Worm (Caenorhabditis elegans): ENCODE results near the gene Y48A6B.7.

Y48A6B.7 gene

DNA sequence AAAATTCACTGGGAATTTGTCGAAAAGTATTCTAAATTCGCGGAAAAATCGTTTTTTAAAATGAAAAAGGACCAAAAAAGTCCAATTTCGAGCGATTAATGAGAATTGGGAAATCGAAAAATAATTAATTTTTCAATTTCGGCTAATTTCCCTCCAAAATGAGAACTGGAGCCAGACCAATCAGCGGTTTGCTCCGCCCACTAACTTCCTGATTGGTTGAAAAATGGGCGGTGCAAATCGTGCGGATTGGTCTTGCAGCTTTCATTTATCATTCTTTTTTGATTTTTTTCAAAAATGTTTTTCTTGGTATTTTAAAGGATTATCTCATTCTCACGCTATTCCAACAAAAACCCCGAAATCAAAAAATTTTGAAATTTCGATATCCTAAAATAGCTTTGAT lies 27.7 kb upstream of the Y48A6B.7 start:
- TF ChIP-seq sptf-1 (tag; optimal IDR thresholded peaks at IDR 0.05) (no peak), blmp-1 (tag; optimal IDR thresholded peaks at IDR 0.05) (no peak), ceh-43 (GFP tag; optimal IDR thresholded peaks at IDR 0.05) (no peak), nhr-12 (tag; optimal IDR thresholded peaks at IDR 0.05) (no peak), sem-2 (GFP tag; optimal IDR thresholded peaks at IDR 0.05) (no peak), ces-1 (GFP tag; optimal IDR thresholded peaks at IDR 0.05) (no peak), mab-5 (tag; optimal IDR thresholded peaks at IDR 0.05) (no peak)

- TF ChIP-seq elt-3 (tag; optimal IDR thresholded peaks at IDR 0.05) (no peak), mep-1 (tag; optimal IDR thresholded peaks at IDR 0.05) (no peak), lin-32 (GFP tag; optimal IDR thresholded peaks at IDR 0.05) (no peak), nhr-28 (tag; optimal IDR thresholded peaks at IDR 0.05) (no peak), nhr-12 (tag; optimal IDR thresholded peaks at IDR 0.05) (no peak), blmp-1 (tag; optimal IDR thresholded peaks at IDR 0.05) (no peak), mls-2 (tag; optimal IDR thresholded peaks at IDR 0.05) (no peak), nhr-76 (tag; optimal IDR thresholded peaks at IDR 0.05) (no peak)
Measured at ce11 chrIII:11053603-11054002, 27.2 kb upstream of the Y48A6B.7 start.

DNA sequence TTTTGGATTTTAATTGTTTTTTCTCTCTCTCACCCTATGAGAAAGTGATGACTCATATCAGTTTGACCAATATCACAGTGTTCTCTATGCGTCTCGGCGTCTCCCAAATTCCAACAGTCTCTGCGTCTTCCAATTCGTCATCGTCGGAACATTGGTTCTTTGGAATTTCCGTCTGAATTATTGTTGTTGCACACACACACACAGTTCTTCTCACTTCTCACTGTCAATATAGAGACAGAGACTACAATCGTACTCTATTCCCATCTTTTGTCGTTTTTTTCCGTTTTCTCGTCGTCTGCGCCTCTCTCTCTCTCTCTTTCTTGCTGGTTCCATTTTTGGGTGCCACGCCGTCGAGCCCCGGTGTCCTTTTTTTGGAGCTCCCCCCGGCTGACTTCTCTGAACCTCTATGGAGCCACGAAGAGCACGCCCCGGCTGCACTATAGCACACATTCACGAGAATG lies 24.3 kb upstream of the Y48A6B.7 start:
- no peak for TF ChIP-seq ceh-83 (GFP tag; optimal IDR thresholded peaks at IDR 0.05)
- TF ChIP-seq mab-5 (tag; optimal IDR thresholded peaks at IDR 0.05): no peak
- TF ChIP-seq lin-32 (GFP tag; optimal IDR thresholded peaks at IDR 0.05): no peak
- no peak for TF ChIP-seq ces-1 (GFP tag; optimal IDR thresholded peaks at IDR 0.05)
- TF ChIP-seq M03D4.4 (tag; optimal IDR thresholded peaks at IDR 0.05): no peak
- TF ChIP-seq hlh-1 (tag; optimal IDR thresholded peaks at IDR 0.05): no peak

- TF ChIP-seq nhr-76 (tag; optimal IDR thresholded peaks at IDR 0.05): no peak
- no peak for TF ChIP-seq zip-8 (tag; optimal IDR thresholded peaks at IDR 0.05)
- no peak for TF ChIP-seq nhr-237 (tag; optimal IDR thresholded peaks at IDR 0.05)
- no peak for TF ChIP-seq ceh-83 (GFP tag; optimal IDR thresholded peaks at IDR 0.05)
- TF ChIP-seq cnd-1 (tag; optimal IDR thresholded peaks at IDR 0.05): no peak
Measured at ce11 chrIII:11046549-11046948, 20.2 kb upstream of the Y48A6B.7 start.

ce11 chrIII:11045196-11045595 lies 18.8 kb upstream of the Y48A6B.7 start:
- TF ChIP-seq nhr-2 (tag; optimal IDR thresholded peaks at IDR 0.05): no peak
- no peak for TF ChIP-seq mab-5 (tag; optimal IDR thresholded peaks at IDR 0.05)
- TF ChIP-seq unc-39 (tag; optimal IDR thresholded peaks at IDR 0.05): no peak
- TF ChIP-seq nhr-28 (tag; optimal IDR thresholded peaks at IDR 0.05): no peak
- no peak for TF ChIP-seq sptf-1 (tag; optimal IDR thresholded peaks at IDR 0.05)
- no peak for TF ChIP-seq zip-8 (tag; optimal IDR thresholded peaks at IDR 0.05)
- TF ChIP-seq lin-13 (tag; optimal IDR thresholded peaks at IDR 0.05): no peak
- no peak for TF ChIP-seq sem-2 (GFP tag; optimal IDR thresholded peaks at IDR 0.05)

DNA sequence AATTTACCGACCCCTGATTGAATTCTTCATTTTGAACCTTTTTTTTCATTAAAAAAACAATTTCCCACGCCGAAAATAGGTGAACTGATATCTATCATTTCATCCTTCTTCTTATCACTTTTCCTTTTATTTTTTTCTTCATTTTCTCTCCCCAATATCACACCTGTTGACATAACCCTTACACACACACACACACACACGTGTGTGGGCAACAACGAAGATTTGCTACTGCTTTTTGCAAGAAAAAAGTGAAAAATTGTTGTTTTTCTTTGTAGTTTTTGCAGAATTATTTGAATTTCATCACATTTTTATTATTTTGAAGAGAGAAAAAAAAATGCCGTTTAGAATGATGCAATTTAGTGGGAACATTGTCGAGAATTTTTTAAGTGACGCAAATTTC lies 14.2 kb upstream of the Y48A6B.7 start:
- TF ChIP-seq sptf-1 (tag; optimal IDR thresholded peaks at IDR 0.05) (no peak), lin-13 (tag; optimal IDR thresholded peaks at IDR 0.05) (no peak), M03D4.4 (tag; optimal IDR thresholded peaks at IDR 0.05) (no peak), nhr-12 (tag; optimal IDR thresholded peaks at IDR 0.05) (no peak), nhr-28 (tag; optimal IDR thresholded peaks at IDR 0.05) (no peak), snpc-4 (tag; optimal IDR thresholded peaks at IDR 0.05) (no peak), sem-2 (GFP tag; optimal IDR thresholded peaks at IDR 0.05) (no peak), nhr-76 (tag; optimal IDR thresholded peaks at IDR 0.05) (no peak), drap-1 (GFP tag; optimal IDR thresholded peaks at IDR 0.05) (no peak), elt-3 (tag; optimal IDR thresholded peaks at IDR 0.05) (no peak)

ce11 chrIII:11039250-11039649 lies 12.9 kb upstream of the Y48A6B.7 start:
- no peak for TF ChIP-seq unc-62 (GFP tag; optimal IDR thresholded peaks at IDR 0.05)
- TF ChIP-seq sem-2 (GFP tag; optimal IDR thresholded peaks at IDR 0.05): no peak
- peak; percentile 21 for TF ChIP-seq hlh-1 (tag; optimal IDR thresholded peaks at IDR 0.05)
- TF ChIP-seq ztf-11 (tag; optimal IDR thresholded peaks at IDR 0.05): no peak
- no peak for TF ChIP-seq drap-1 (GFP tag; optimal IDR thresholded peaks at IDR 0.05)
- peak; percentile 46 for TF ChIP-seq mep-1 (tag; optimal IDR thresholded peaks at IDR 0.05)
- TF ChIP-seq elt-3 (tag; optimal IDR thresholded peaks at IDR 0.05): no peak
- no peak for TF ChIP-seq nhr-76 (tag; optimal IDR thresholded peaks at IDR 0.05)
- no peak for TF ChIP-seq sptf-1 (tag; optimal IDR thresholded peaks at IDR 0.05)
- TF ChIP-seq nhr-28 (tag; optimal IDR thresholded peaks at IDR 0.05): no peak
- no peak for TF ChIP-seq lin-13 (tag; optimal IDR thresholded peaks at IDR 0.05)
- TF ChIP-seq nhr-2 (tag; optimal IDR thresholded peaks at IDR 0.05): no peak
- no peak for TF ChIP-seq snpc-4 (tag; optimal IDR thresholded peaks at IDR 0.05)
- TF ChIP-seq mab-5 (tag; optimal IDR thresholded peaks at IDR 0.05): no peak

Measured in whole organism, mixed stage, embryonic.